Fruit fly (Drosophila melanogaster) whole organism, embryonic: ENCODE data around the gene Unc50.

ENCODE experiments used
- Atf6 ChIP-seq: fragments of 200-800 bp; sonication (Bioruptor generic); IDR thresholded peaks from 2 replicates; pipeline ENCODE4 v1.3.6; 2022; ENCODE audit warnings: missing biosample characterization, missing genetic modification characterization
- CG10321 ChIP-seq: fragments of 200-800 bp; sonication (Bioruptor generic); IDR thresholded peaks from 2 replicates; pipeline ENCODE4 v1.3.6; 2022; ENCODE audit warnings: missing biosample characterization, missing genetic modification characterization
- CG11456 ChIP-seq: fragments of 200-800 bp; sonication (Bioruptor generic); IDR thresholded peaks from 3 replicates; pipeline ENCODE4 v1.3.6; 2022; ENCODE audit warnings: missing biosample characterization, missing genetic modification characterization
- CG12744 ChIP-seq: fragments of 200-800 bp; sonication (Bioruptor generic); optimal IDR thresholded peaks from 2 replicates; lab custom pipeline; 2016; ENCODE audit warnings: missing biosample characterization, missing genetic modification characterization
- CG12769 ChIP-seq: fragments of 200-800 bp; sonication (Bioruptor generic); optimal IDR thresholded peaks from 2 replicates; lab custom pipeline; 2019; ENCODE audit warnings: missing biosample characterization, mild to moderate bottlenecking, missing genetic modification characterization, moderate library complexity
- CG13894 ChIP-seq: fragments of 200-800 bp; sonication (Bioruptor generic); optimal IDR thresholded peaks from 3 replicates; lab custom pipeline; 2018; ENCODE audit warnings: missing biosample characterization, mild to moderate bottlenecking, missing genetic modification characterization, moderate library complexity
- CG2202 ChIP-seq: fragments of 200-800 bp; sonication (Bioruptor generic); optimal IDR thresholded peaks from 2 replicates; lab custom pipeline; 2018; ENCODE audit warnings: missing biosample characterization, mild to moderate bottlenecking, missing genetic modification characterization
- CG2875 ChIP-seq: fragments of 200-800 bp; sonication (Bioruptor generic); optimal IDR thresholded peaks from 2 replicates; lab custom pipeline; 2017; ENCODE audit warnings: missing biosample characterization, mild to moderate bottlenecking, missing genetic modification characterization, missing genetic modification reagents
- CG4328 ChIP-seq: fragments of 200-800 bp; sonication (Bioruptor generic); optimal IDR thresholded peaks from 3 replicates; lab custom pipeline; 2017; ENCODE audit warnings: missing biosample characterization, missing genetic modification reagents, missing genetic modification characterization
- CG4854 ChIP-seq: fragments of 200-800 bp; sonication (Bioruptor generic); optimal IDR thresholded peaks from 2 replicates; lab custom pipeline; 2016; ENCODE audit warnings: missing biosample characterization, missing genetic modification characterization, inconsistent platforms
- CG6683 ChIP-seq: fragments of 200-800 bp; sonication (Bioruptor generic); optimal IDR thresholded peaks from 2 replicates; lab custom pipeline; 2017; ENCODE audit warnings: missing biosample characterization, mild to moderate bottlenecking, missing genetic modification characterization, missing genetic modification reagents
- CG6689 ChIP-seq: fragments of 200-800 bp; sonication (Bioruptor generic); IDR thresholded peaks from 2 replicates; pipeline ENCODE4 v1.3.6; 2022; ENCODE audit warnings: missing biosample characterization, missing genetic modification characterization
- CG7987 ChIP-seq: fragments of 200-800 bp; sonication (Bioruptor generic); optimal IDR thresholded peaks from 2 replicates; lab custom pipeline; 2018; ENCODE audit warnings: missing biosample characterization, mild to moderate bottlenecking, missing genetic modification characterization, moderate library complexity
- Camta ChIP-seq: fragments of 200-800 bp; sonication (Bioruptor generic); optimal IDR thresholded peaks from 2 replicates; lab custom pipeline; 2016; ENCODE audit warnings: missing biosample characterization, missing genetic modification characterization
- Dll ChIP-seq: fragments of 200-800 bp; sonication (Bioruptor generic); IDR thresholded peaks from 4 replicates; pipeline ENCODE4 v1.3.6; 2022; ENCODE audit warnings: missing biosample characterization, missing genetic modification characterization; ENCODE audit not compliant: partially characterized antibody
- Drgx ChIP-seq: fragments of 200-800 bp; sonication (Bioruptor generic); IDR thresholded peaks from 2 replicates; pipeline ENCODE4 v1.3.6; 2022; ENCODE audit warnings: missing biosample characterization, missing genetic modification characterization
- ERR ChIP-seq: fragments of 200-800 bp; sonication (Bioruptor generic); optimal IDR thresholded peaks from 2 replicates; lab custom pipeline; 2016; ENCODE audit warnings: missing biosample characterization, missing genetic modification characterization
- Ets97D ChIP-seq: fragments of 200-800 bp; sonication (Bioruptor generic); optimal IDR thresholded peaks from 3 replicates; lab custom pipeline; 2016; ENCODE audit warnings: missing biosample characterization, missing genetic modification characterization
- Hmr ChIP-seq: fragments of 200-800 bp; sonication (Bioruptor generic); optimal IDR thresholded peaks from 3 replicates; lab custom pipeline; 2017; ENCODE audit warnings: mild to moderate bottlenecking, missing biosample characterization, missing genetic modification reagents, missing genetic modification characterization
- Hr78 ChIP-seq, 2 experiments: fragments of 200-800 bp in 1 of 2; fragments of >200 bp in 1 of 2; sonication (Bioruptor generic) in 1 of 2; optimal IDR thresholded peaks; 2 replicates each; lab custom pipeline; 2017 to 2019; ENCODE audit warnings: missing biosample characterization in 2 of 2, missing genetic modification characterization in 2 of 2, mild to moderate bottlenecking in 1 of 2, moderate library complexity in 1 of 2
- MTF-1 ChIP-seq: fragments of 200-800 bp; sonication (Bioruptor generic); optimal IDR thresholded peaks from 2 replicates; lab custom pipeline; 2018; ENCODE audit warnings: missing biosample characterization, mild to moderate bottlenecking, missing genetic modification characterization, borderline replicate concordance
- Oaz ChIP-seq: fragments of 200-800 bp; sonication (Bioruptor generic); IDR thresholded peaks from 2 replicates; pipeline ENCODE4 v1.3.6; 2022; ENCODE audit warnings: missing biosample characterization, missing genetic modification characterization
- Rfx ChIP-seq: fragments of 200-800 bp; sonication (Bioruptor generic); IDR thresholded peaks from 2 replicates; pipeline ENCODE4 v1.3.6; 2022; ENCODE audit warnings: missing biosample characterization, missing genetic modification characterization
- Sox102F ChIP-seq: fragments of 200-800 bp; sonication (Bioruptor generic); optimal IDR thresholded peaks from 2 replicates; lab custom pipeline; 2018; ENCODE audit warnings: missing biosample characterization, mild to moderate bottlenecking, missing genetic modification characterization, moderate library complexity
- YL-1 ChIP-seq: fragments of 200-800 bp; sonication (Bioruptor generic); optimal IDR thresholded peaks from 3 replicates; lab custom pipeline; 2017; ENCODE audit warnings: missing biosample characterization, mild to moderate bottlenecking, missing genetic modification characterization
- bowl ChIP-seq: fragments of 200-800 bp; sonication (Bioruptor generic); IDR thresholded peaks from 2 replicates; pipeline ENCODE4 v1.3.6; 2022; ENCODE audit warnings: missing biosample characterization, missing genetic modification characterization
- chif ChIP-seq, 2 experiments: fragments of 200-800 bp; sonication (Bioruptor generic); optimal IDR thresholded peaks; 3 replicates each; lab custom pipeline; 2016; ENCODE audit warnings: missing biosample characterization in 2 of 2, missing genetic modification characterization in 2 of 2
- chm ChIP-seq: fragments of 200-800 bp; sonication (Bioruptor generic); IDR thresholded peaks from 2 replicates; pipeline ENCODE4 v1.3.6; 2022; ENCODE audit warnings: missing biosample characterization, missing genetic modification characterization
- crp ChIP-seq, 2 experiments: fragments of 200-800 bp; sonication (Bioruptor generic); optimal IDR thresholded peaks; 2 replicates in 1 of 2; 3 replicates in 1 of 2; lab custom pipeline; 2017; ENCODE audit warnings: missing biosample characterization in 2 of 2, missing genetic modification characterization in 2 of 2, mild to moderate bottlenecking in 1 of 2, moderate library complexity in 1 of 2
- cwo ChIP-seq: fragments of 200-800 bp; sonication (Bioruptor generic); optimal IDR thresholded peaks from 3 replicates; lab custom pipeline; 2017; ENCODE audit warnings: missing biosample characterization, missing genetic modification characterization, mild to moderate bottlenecking, moderate library complexity, missing genetic modification reagents
- ems ChIP-seq: fragments of 200-800 bp; sonication (Bioruptor generic); optimal IDR thresholded peaks from 3 replicates; lab custom pipeline; 2016; ENCODE audit warnings: missing biosample characterization, missing genetic modification characterization
- gem ChIP-seq: fragments of 200-800 bp; sonication (Bioruptor generic); optimal IDR thresholded peaks from 2 replicates; lab custom pipeline; 2019; ENCODE audit warnings: missing biosample characterization, mild to moderate bottlenecking, missing genetic modification characterization, moderate library complexity
- h ChIP-seq: fragments of >200 bp; optimal IDR thresholded peaks from 2 replicates; lab custom pipeline; 2017
- hkb ChIP-seq, 2 experiments: fragments of 200-800 bp in 1 of 2; fragments of >200 bp in 1 of 2; sonication (Bioruptor generic) in 1 of 2; IDR thresholded peaks in 1 of 2; optimal IDR thresholded peaks in 1 of 2; 2 replicates each; pipeline versions ENCODE4 v1.3.6 to Lab custom; 2017 to 2022; ENCODE audit warnings: missing biosample characterization in 1 of 2, missing genetic modification characterization in 1 of 2
- lbe ChIP-seq: fragments of 200-800 bp; sonication (Bioruptor generic); optimal IDR thresholded peaks from 2 replicates; lab custom pipeline; 2016; ENCODE audit warnings: missing biosample characterization, mild to moderate bottlenecking, missing genetic modification characterization
- nmo ChIP-seq: fragments of 200-800 bp; sonication (Bioruptor generic); optimal IDR thresholded peaks from 2 replicates; lab custom pipeline; 2018; ENCODE audit warnings: missing biosample characterization, mild to moderate bottlenecking, missing genetic modification characterization, moderate library complexity
- prd ChIP-seq, 3 experiments: fragments of >200 bp in 2 of 3; fragments of 200-800 bp in 1 of 3; sonication (Bioruptor generic) in 1 of 3; optimal IDR thresholded peaks in 2 of 3; IDR thresholded peaks in 1 of 3; 2 replicates in 2 of 3; 3 replicates in 1 of 3; pipeline versions ENCODE4 v1.3.6 to Lab custom; 2017 to 2022; ENCODE audit warnings: missing biosample characterization in 1 of 3, missing genetic modification characterization in 1 of 3
- scrt ChIP-seq: fragments of 200-800 bp; sonication (Bioruptor generic); optimal IDR thresholded peaks from 2 replicates; lab custom pipeline; 2018; ENCODE audit warnings: missing biosample characterization, mild to moderate bottlenecking, missing genetic modification characterization, moderate library complexity
- sim ChIP-seq: fragments of 200-800 bp; sonication (Bioruptor generic); IDR thresholded peaks from 2 replicates; pipeline ENCODE4 v1.3.6; 2022; ENCODE audit warnings: missing biosample characterization, missing genetic modification characterization
- slbo ChIP-seq: fragments of 200-800 bp; sonication (Bioruptor generic); IDR thresholded peaks from 2 replicates; pipeline ENCODE4 v1.3.6; 2022; ENCODE audit warnings: missing biosample characterization, missing genetic modification characterization
- tgo ChIP-seq: fragments of 200-800 bp; sonication (Bioruptor generic); IDR thresholded peaks from 3 replicates; pipeline ENCODE4 v1.3.6; 2022; ENCODE audit warnings: missing biosample characterization, missing genetic modification characterization
- unpg ChIP-seq: fragments of 200-800 bp; sonication (Bioruptor generic); optimal IDR thresholded peaks from 3 replicates; lab custom pipeline; 2018; ENCODE audit warnings: missing biosample characterization, mild to moderate bottlenecking, missing genetic modification characterization, moderate library complexity

Unc50 gene

DNA sequence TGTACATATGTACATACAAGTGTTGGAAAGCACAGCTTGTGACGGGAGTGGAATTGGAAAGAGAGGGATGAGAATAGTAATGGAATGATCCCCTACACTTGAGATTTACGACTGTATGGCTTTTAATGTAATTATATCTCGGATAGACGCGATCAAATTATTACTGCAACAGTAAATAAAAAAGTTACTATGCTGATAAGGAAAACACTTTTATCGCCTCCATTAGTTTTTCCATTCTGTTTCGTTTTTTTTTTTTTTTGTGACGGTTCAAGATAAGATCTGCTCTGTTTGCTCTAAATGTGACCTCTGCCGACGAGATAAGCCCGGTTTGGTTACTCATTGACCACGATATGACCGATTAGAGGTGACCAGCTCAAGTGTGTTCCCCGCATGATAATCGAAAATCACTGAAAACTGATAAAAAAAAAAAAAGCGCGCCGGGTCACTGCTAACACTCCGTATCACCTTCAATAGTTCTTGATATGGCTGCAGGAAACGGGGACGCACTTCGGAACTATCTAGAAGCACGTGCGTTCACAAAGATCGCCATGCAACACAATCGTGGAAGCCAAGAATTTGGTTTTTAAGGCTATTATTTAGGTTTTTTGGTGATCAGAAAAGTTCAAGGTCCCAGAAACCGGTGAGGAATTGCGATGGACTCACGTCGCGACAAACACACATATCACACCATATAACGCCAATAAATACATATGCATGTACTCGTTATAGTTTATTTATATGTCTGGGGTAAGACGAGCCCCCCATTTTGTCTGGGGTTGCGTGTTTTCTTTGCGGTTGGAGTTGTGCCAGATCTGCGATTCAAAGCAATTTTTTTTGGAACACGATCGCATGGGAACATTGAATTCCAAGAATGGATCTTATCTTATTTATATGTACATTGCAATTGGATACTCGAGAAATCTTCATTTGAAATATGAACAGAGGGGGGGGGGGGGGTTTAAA lies 5.6 kb downstream of the Unc50 start, which contains the start of gene p (continued):
- TF ChIP-seq Hr78 (GFP tag; optimal IDR thresholded peaks at IDR 0.05; lab: Kevin White, UChicago), result peak in 1 of 2 experiments; percentile 98
- TF ChIP-seq, all 482 proteins: peak for 219

dm6 chr3R:8669900-8670528 lies 6.4 kb downstream of the Unc50 start:
- no peak for TF ChIP-seq unpg (GFP tag; lab: Kevin White, UChicago)
- TF ChIP-seq CG4328, result peak; percentile 41
- peak; percentile 29 for TF ChIP-seq CG12769 (tag; lab: Kevin White, UChicago)
- TF ChIP-seq CG6689 (GFP tag; lab: Robert Waterston, UW), result peak; percentile 31; the same call in 1 of the 2 replicates
- no peak for TF ChIP-seq Rfx
- peak; percentile 62 for TF ChIP-seq ERR (GFP tag; lab: Kevin White, UChicago)
- TF ChIP-seq scrt (GFP tag; lab: Kevin White, UChicago), result peak; percentile 60
- no peak for TF ChIP-seq cwo (GFP tag; lab: Kevin White, UChicago)
- TF ChIP-seq MTF-1 (GFP tag; lab: Kevin White, UChicago), result peak; percentile 17
- TF ChIP-seq YL-1 (GFP tag; lab: Kevin White, UChicago), result peak; percentile 38
- TF ChIP-seq lbe (GFP tag; lab: Kevin White, UChicago), result peak; percentile 14
- TF ChIP-seq tgo (GFP tag; lab: Robert Waterston, UW), result no peak
- TF ChIP-seq crp (GFP tag; optimal IDR thresholded peaks at IDR 0.05; lab: Kevin White, UChicago), result no peak
- no peak for TF ChIP-seq prd (optimal IDR thresholded peaks at IDR 0.05; lab: Kevin White, UChicago)
- TF ChIP-seq prd (GFP tag; IDR thresholded peaks at IDR 0.05; lab: Robert Waterston, UW), result 0 out of 3 replicates have a peak, but pooled peaks have one; percentile 3
- TF ChIP-seq slbo, result peak; percentile 30; the same call in 1 of the 2 replicates
- no peak for TF ChIP-seq Ets97D (GFP tag; lab: Kevin White, UChicago)
- TF ChIP-seq CG2875, result peak; percentile 8
- TF ChIP-seq Drgx (GFP tag; lab: Robert Waterston, UW), result peak; percentile 66

- TF ChIP-seq CG11456 (GFP tag; lab: Robert Waterston, UW), result peak; percentile 94
- peak; percentile 96 for TF ChIP-seq CG7987
- peak; percentile 98 for TF ChIP-seq chm (GFP tag; lab: Robert Waterston, UW)
- peak; percentile 96 for TF ChIP-seq Camta (GFP tag; lab: Kevin White, UChicago)
- TF ChIP-seq ems (GFP tag; lab: Kevin White, UChicago), result peak; percentile 98
- TF ChIP-seq chif (GFP tag; optimal IDR thresholded peaks at IDR 0.05; lab: Kevin White, UChicago), result peak; percentile 95 to 98
- peak; percentile 98 for TF ChIP-seq CG2202
- no peak for TF ChIP-seq h (lab: Kevin White, UChicago)
- peak; percentile 94 for TF ChIP-seq CG10321 (GFP tag; lab: Robert Waterston, UW)
- peak; percentile 96 for TF ChIP-seq sim (GFP tag; lab: Robert Waterston, UW)
- TF ChIP-seq CG4854 (GFP tag; lab: Kevin White, UChicago), result peak; percentile 96
- peak; percentile 97 for TF ChIP-seq CG6683 (GFP tag; lab: Kevin White, UChicago)
- peak; percentile 98 for TF ChIP-seq CG13894 (tag; lab: Kevin White, UChicago)
- TF ChIP-seq Hmr, result peak; percentile 99
- TF ChIP-seq bowl (GFP tag; lab: Robert Waterston, UW), result peak; percentile 91
- TF ChIP-seq gem (tag; lab: Kevin White, UChicago), result peak; percentile 99
- TF ChIP-seq CG12744, result peak; percentile 97
- peak; percentile 97 for TF ChIP-seq Atf6 (GFP tag; lab: Robert Waterston, UW)
- TF ChIP-seq Oaz, result peak; percentile 88
- TF ChIP-seq nmo, result peak; percentile 98
- peak; percentile 31 for TF ChIP-seq hkb (optimal IDR thresholded peaks at IDR 0.05; lab: Kevin White, UChicago)
- TF ChIP-seq hkb (GFP tag; IDR thresholded peaks at IDR 0.05; lab: Robert Waterston, UW), result peak; percentile 99
- peak; percentile 97 for TF ChIP-seq Sox102F (GFP tag; lab: Kevin White, UChicago)
- TF ChIP-seq Dll, result peak; percentile 72; the same call in 2 of the 4 replicates
Measured at dm6 chr3R:8669029-8669707, 7.2 kb downstream of the Unc50 start.
